Worm (Caenorhabditis elegans): Measurements from ENCODE around the gene sqv-2.

The sqv-2 gene

DNA sequence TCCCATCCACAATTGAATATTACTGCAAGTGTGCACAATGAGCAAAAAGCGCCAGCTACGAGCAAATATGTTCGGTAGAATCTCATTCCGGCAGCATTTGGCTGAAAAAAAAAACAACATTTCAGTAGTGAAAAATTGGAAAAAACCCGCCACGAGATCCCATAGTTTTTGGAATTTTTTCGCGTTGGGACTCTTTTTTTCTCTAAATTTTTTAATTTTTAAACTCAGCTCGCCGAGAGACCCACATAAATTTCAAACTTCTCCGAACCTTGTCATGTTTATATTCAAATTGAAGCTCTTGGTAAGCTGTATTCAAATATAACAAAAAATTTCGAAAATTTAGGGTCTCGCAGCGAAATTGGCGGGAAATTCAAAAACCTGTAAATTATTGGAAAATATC, at the start of gene sqv-2:
TSS of gene sqv-2 (minus strand) at position 101 of the 400 bp plus-strand sequence.
- TF ChIP-seq unc-62 (GFP tag; optimal IDR thresholded peaks at IDR 0.05): no peak
- no peak for TF ChIP-seq lsy-2 (tag; optimal IDR thresholded peaks at IDR 0.05)
- TF ChIP-seq M03D4.4 (tag; optimal IDR thresholded peaks at IDR 0.05): no peak
- TF ChIP-seq sem-2 (GFP tag; optimal IDR thresholded peaks at IDR 0.05): no peak
- no peak for TF ChIP-seq nhr-12 (tag; optimal IDR thresholded peaks at IDR 0.05)
- no peak for TF ChIP-seq snpc-4 (tag; optimal IDR thresholded peaks at IDR 0.05)
- no peak for TF ChIP-seq nhr-237 (tag; optimal IDR thresholded peaks at IDR 0.05)
- TF ChIP-seq blmp-1 (tag; optimal IDR thresholded peaks at IDR 0.05): no peak
- no peak for TF ChIP-seq ces-1 (GFP tag; optimal IDR thresholded peaks at IDR 0.05)
- TF ChIP-seq mab-5 (tag; optimal IDR thresholded peaks at IDR 0.05): no peak
- no peak for TF ChIP-seq ztf-11 (tag; optimal IDR thresholded peaks at IDR 0.05)
- no peak for TF ChIP-seq zip-8 (tag; optimal IDR thresholded peaks at IDR 0.05)
- TF ChIP-seq unc-39 (tag; optimal IDR thresholded peaks at IDR 0.05): no peak
- no peak for TF ChIP-seq hlh-1 (tag; optimal IDR thresholded peaks at IDR 0.05)
- TF ChIP-seq bed-3 (GFP tag; optimal IDR thresholded peaks at IDR 0.05): no peak
- no peak for TF ChIP-seq nhr-76 (tag; optimal IDR thresholded peaks at IDR 0.05)
- TF ChIP-seq ceh-43 (GFP tag; optimal IDR thresholded peaks at IDR 0.05): no peak
- no peak for TF ChIP-seq unc-120 (tag; optimal IDR thresholded peaks at IDR 0.05; ENCODE audit: poor library complexity, severe bottlenecking)

DNA sequence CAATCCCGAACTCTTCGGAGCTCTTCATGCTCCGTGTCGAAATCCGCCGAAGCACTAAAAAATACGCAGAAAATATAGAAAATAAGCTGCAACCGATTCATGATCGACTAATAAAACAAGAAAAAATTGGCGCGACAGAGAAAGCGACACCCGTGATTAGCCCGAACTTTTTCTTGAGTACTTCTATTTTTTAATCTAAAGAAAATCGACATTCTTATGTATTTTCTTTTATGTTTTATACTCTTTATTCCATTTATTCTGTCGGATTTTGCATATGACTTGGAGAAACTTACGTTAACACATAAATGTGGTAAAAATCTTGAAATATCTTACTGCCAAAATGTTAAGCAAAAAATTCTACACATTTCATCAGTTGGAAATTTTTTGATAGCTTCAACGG, 49.8 kb upstream of the sqv-2 start, which contains the start of the genes irld-50 and irld-49:
TSS of gene irld-50 (minus strand) at position 101 of the 400 bp plus-strand sequence.
TSS of gene irld-49 (plus strand) at position 211 of the 400 bp plus-strand sequence.
- TF ChIP-seq drap-1 (GFP tag; optimal IDR thresholded peaks at IDR 0.05) (no peak), mab-5 (tag; optimal IDR thresholded peaks at IDR 0.05) (no peak), nhr-237 (tag; optimal IDR thresholded peaks at IDR 0.05) (no peak), ces-1 (GFP tag; optimal IDR thresholded peaks at IDR 0.05) (no peak), unc-62 (GFP tag; optimal IDR thresholded peaks at IDR 0.05) (no peak), ceh-39 (tag; optimal IDR thresholded peaks at IDR 0.05) (no peak), pha-4 (tag; optimal IDR thresholded peaks at IDR 0.05) (no peak), flh-1 (GFP tag; optimal IDR thresholded peaks at IDR 0.05) (no peak), bed-3 (GFP tag; optimal IDR thresholded peaks at IDR 0.05) (no peak), ztf-11 (tag; optimal IDR thresholded peaks at IDR 0.05) (no peak), lsy-2 (tag; optimal IDR thresholded peaks at IDR 0.05) (no peak), ceh-43 (GFP tag; optimal IDR thresholded peaks at IDR 0.05) (no peak), unc-120 (tag; optimal IDR thresholded peaks at IDR 0.05; ENCODE audit: poor library complexity, severe bottlenecking) (no peak), snpc-4 (tag; optimal IDR thresholded peaks at IDR 0.05) (no peak), unc-39 (tag; optimal IDR thresholded peaks at IDR 0.05) (no peak), ceh-83 (GFP tag; optimal IDR thresholded peaks at IDR 0.05) (no peak), elt-3 (tag; optimal IDR thresholded peaks at IDR 0.05) (no peak)

DNA sequence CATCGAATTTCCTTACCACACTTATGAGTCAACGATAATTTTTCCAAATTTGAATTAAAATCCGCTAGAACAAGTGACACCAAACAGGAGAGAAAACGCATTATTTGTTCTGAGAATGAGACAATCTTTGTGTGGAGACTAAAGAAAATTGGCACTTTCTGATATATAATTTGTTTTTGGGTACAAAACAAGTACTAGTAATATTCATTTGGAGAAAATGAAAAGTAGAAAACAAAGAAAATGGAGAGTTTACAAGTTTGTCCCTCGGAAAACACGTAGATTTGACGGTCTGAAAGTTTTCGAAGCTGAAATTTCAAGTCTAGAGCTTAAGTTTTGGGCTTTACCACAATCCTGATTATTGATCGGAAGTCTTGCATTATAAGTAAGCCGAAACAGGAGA, 46.6 kb upstream of the sqv-2 start, which contains the start of gene irld-66:
TSS of gene irld-66 (minus strand) at position 101 of the 400 bp plus-strand sequence.
- no peak for TF ChIP-seq drap-1 (GFP tag; optimal IDR thresholded peaks at IDR 0.05)

DNA sequence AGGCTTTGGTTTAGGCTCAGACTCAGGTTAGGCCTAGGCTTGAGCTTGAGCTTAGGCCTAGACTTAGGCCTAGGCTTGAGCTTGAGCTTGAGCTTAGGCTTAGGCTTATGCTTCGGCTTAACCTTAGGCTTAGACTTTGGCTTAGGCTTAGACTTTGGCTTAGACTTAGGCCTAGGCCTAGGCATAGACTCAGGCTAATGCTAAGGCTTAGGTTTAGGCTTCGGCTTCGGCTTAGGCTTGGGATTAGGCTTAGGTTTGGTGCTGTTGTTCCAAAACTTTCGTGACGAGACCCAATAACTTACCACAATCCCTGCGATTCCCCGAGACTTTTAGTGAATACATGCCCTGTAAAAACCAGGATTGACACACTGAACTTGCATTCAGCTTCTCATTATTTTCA, 45.5 kb upstream of the sqv-2 start:
- TF ChIP-seq tbx-8 (GFP tag; optimal IDR thresholded peaks at IDR 0.05): no peak
- no peak for TF ChIP-seq unc-62 (GFP tag; optimal IDR thresholded peaks at IDR 0.05)
- no peak for TF ChIP-seq zip-8 (tag; optimal IDR thresholded peaks at IDR 0.05)
- TF ChIP-seq lin-13 (tag; optimal IDR thresholded peaks at IDR 0.05): no peak
- no peak for TF ChIP-seq flh-1 (GFP tag; optimal IDR thresholded peaks at IDR 0.05)
- no peak for TF ChIP-seq lsy-2 (tag; optimal IDR thresholded peaks at IDR 0.05)
- no peak for TF ChIP-seq bed-3 (GFP tag; optimal IDR thresholded peaks at IDR 0.05)
- TF ChIP-seq drap-1 (GFP tag; optimal IDR thresholded peaks at IDR 0.05): no peak
- no peak for TF ChIP-seq ceh-39 (tag; optimal IDR thresholded peaks at IDR 0.05)
- TF ChIP-seq M03D4.4 (tag; optimal IDR thresholded peaks at IDR 0.05): no peak
- no peak for TF ChIP-seq nhr-28 (tag; optimal IDR thresholded peaks at IDR 0.05)
- TF ChIP-seq unc-120 (tag; optimal IDR thresholded peaks at IDR 0.05; ENCODE audit: poor library complexity, severe bottlenecking): no peak

DNA sequence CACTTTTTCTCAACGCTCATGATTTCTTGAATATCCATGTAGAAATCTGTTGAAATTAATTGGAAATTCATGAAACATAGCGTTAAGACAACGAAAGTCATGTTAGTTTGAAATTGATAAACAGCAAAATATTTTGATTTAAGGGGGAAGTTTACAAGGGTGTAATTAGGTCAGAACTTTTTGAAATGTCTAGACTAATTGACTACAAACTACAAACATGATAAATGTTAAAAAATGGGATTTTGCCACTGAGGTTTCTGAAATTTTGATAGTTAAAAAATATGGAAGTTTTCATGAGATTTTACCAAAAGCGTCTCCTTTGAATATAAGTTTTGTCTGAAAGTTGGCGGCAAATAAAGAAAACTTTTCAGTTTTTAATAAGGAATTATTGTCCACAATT, 43.7 kb upstream of the sqv-2 start, which contains the start of gene irld-65:
TSS of gene irld-65 (minus strand) at position 101 of the 400 bp plus-strand sequence.
- TF ChIP-seq snpc-4 (tag; optimal IDR thresholded peaks at IDR 0.05) (no peak), unc-39 (tag; optimal IDR thresholded peaks at IDR 0.05) (no peak), ceh-39 (tag; optimal IDR thresholded peaks at IDR 0.05) (no peak), elt-1 (tag; optimal IDR thresholded peaks at IDR 0.05; ENCODE audit: borderline replicate concordance, insufficient read depth) (no peak), ham-2 (GFP tag; optimal IDR thresholded peaks at IDR 0.05) (no peak), ceh-83 (GFP tag; optimal IDR thresholded peaks at IDR 0.05) (no peak), tbx-8 (GFP tag; optimal IDR thresholded peaks at IDR 0.05) (no peak), zip-8 (tag; optimal IDR thresholded peaks at IDR 0.05) (no peak), ces-1 (GFP tag; optimal IDR thresholded peaks at IDR 0.05) (no peak)
